Fruit fly (Drosophila melanogaster) whole organism, embryonic: Measurements from ENCODE around the gene CG14340.

Experiments
- CG10147 ChIP-seq: fragments of 200-800 bp; sonication (Bioruptor generic); optimal IDR thresholded peaks from 2 replicates; lab custom pipeline; 2019; ENCODE audit warnings: missing biosample characterization, mild to moderate bottlenecking, missing genetic modification characterization, moderate library complexity
- CG10321 ChIP-seq: fragments of 200-800 bp; sonication (Bioruptor generic); IDR thresholded peaks from 2 replicates; pipeline ENCODE4 v1.3.6; 2022; ENCODE audit warnings: missing biosample characterization, missing genetic modification characterization
- CG11085 ChIP-seq: fragments of 200-800 bp; sonication (Bioruptor generic); IDR thresholded peaks from 2 replicates; pipeline ENCODE4 v1.3.6; 2022; ENCODE audit warnings: missing biosample characterization, missing genetic modification characterization
- CG11398 ChIP-seq: fragments of 200-800 bp; sonication (Bioruptor generic); optimal IDR thresholded peaks from 2 replicates; lab custom pipeline; 2016; ENCODE audit warnings: missing biosample characterization, missing genetic modification characterization
- CG11456 ChIP-seq: fragments of 200-800 bp; sonication (Bioruptor generic); IDR thresholded peaks from 3 replicates; pipeline ENCODE4 v1.3.6; 2022; ENCODE audit warnings: missing biosample characterization, missing genetic modification characterization
- CG11696 ChIP-seq: fragments of 200-800 bp; sonication (Bioruptor generic); IDR thresholded peaks from 2 replicates; pipeline ENCODE4 v1.3.6; 2022; ENCODE audit warnings: missing biosample characterization, missing genetic modification characterization
- CG12071 ChIP-seq: fragments of 200-800 bp; sonication (Bioruptor generic); optimal IDR thresholded peaks from 3 replicates; lab custom pipeline; 2018; ENCODE audit warnings: missing biosample characterization, mild to moderate bottlenecking, missing genetic modification characterization
- CG12659 ChIP-seq: fragments of 200-800 bp; sonication (Bioruptor generic); optimal IDR thresholded peaks from 3 replicates; lab custom pipeline; 2017; ENCODE audit warnings: mild to moderate bottlenecking, missing biosample characterization, missing genetic modification reagents, missing genetic modification characterization
- CG13287 ChIP-seq: fragments of 200-800 bp; sonication (Bioruptor generic); IDR thresholded peaks from 2 replicates; pipeline ENCODE4 v1.3.6; 2022; ENCODE audit warnings: missing biosample characterization, missing genetic modification characterization; ENCODE audit not compliant: partially characterized antibody
- CG14441 ChIP-seq: fragments of 200-800 bp; sonication (Bioruptor generic); IDR thresholded peaks from 2 replicates; pipeline ENCODE4 v1.3.6; 2022; ENCODE audit warnings: missing biosample characterization, missing genetic modification characterization
- CG15696 ChIP-seq: fragments of 200-800 bp; sonication (Bioruptor generic); optimal IDR thresholded peaks from 2 replicates; lab custom pipeline; 2019; ENCODE audit warnings: missing biosample characterization, mild to moderate bottlenecking, missing genetic modification characterization, moderate library complexity
- CG16779 ChIP-seq: fragments of 200-800 bp; sonication (Bioruptor generic); IDR thresholded peaks from 2 replicates; pipeline ENCODE4 v1.3.6; 2022; ENCODE audit warnings: missing biosample characterization, missing genetic modification characterization
- CG16863 ChIP-seq: fragments of 200-800 bp; sonication (Bioruptor generic); optimal IDR thresholded peaks from 3 replicates; lab custom pipeline; 2016; ENCODE audit warnings: missing biosample characterization, missing genetic modification characterization
- CG17328 ChIP-seq: fragments of 200-800 bp; sonication (Bioruptor generic); IDR thresholded peaks from 2 replicates; pipeline ENCODE4 v1.3.6; 2022; ENCODE audit warnings: missing biosample characterization, missing genetic modification characterization
- CG17912 ChIP-seq: fragments of 200-800 bp; sonication (Bioruptor generic); optimal IDR thresholded peaks from 2 replicates; lab custom pipeline; 2018; ENCODE audit warnings: missing biosample characterization, mild to moderate bottlenecking, missing genetic modification characterization
- CG1832 ChIP-seq: fragments of 200-800 bp; sonication (Bioruptor generic); optimal IDR thresholded peaks from 2 replicates; lab custom pipeline; 2017; ENCODE audit warnings: missing biosample characterization, mild to moderate bottlenecking, missing genetic modification characterization, inconsistent platforms
- CG2199 ChIP-seq: fragments of 200-800 bp; sonication (Bioruptor generic); IDR thresholded peaks from 3 replicates; pipeline ENCODE4 v1.3.6; 2022; ENCODE audit warnings: missing biosample characterization, missing genetic modification characterization
- CG2875 ChIP-seq: fragments of 200-800 bp; sonication (Bioruptor generic); optimal IDR thresholded peaks from 2 replicates; lab custom pipeline; 2017; ENCODE audit warnings: missing biosample characterization, mild to moderate bottlenecking, missing genetic modification characterization, missing genetic modification reagents
- CG3065 ChIP-seq: fragments of 200-800 bp; sonication (Bioruptor generic); optimal IDR thresholded peaks from 2 replicates; lab custom pipeline; 2016; ENCODE audit warnings: missing biosample characterization, missing genetic modification characterization
- CG31365 ChIP-seq: fragments of 200-800 bp; sonication (Bioruptor generic); optimal IDR thresholded peaks from 2 replicates; lab custom pipeline; 2018; ENCODE audit warnings: missing biosample characterization, mild to moderate bottlenecking, missing genetic modification characterization
- CG3281 ChIP-seq: fragments of 200-800 bp; sonication (Bioruptor generic); optimal IDR thresholded peaks from 3 replicates; lab custom pipeline; 2017; ENCODE audit warnings: missing biosample characterization, mild to moderate bottlenecking, missing genetic modification characterization
- CG6765 ChIP-seq: fragments of 200-800 bp; sonication (Bioruptor generic); optimal IDR thresholded peaks from 3 replicates; lab custom pipeline; 2017; ENCODE audit warnings: missing biosample characterization, mild to moderate bottlenecking, missing genetic modification characterization
- CG6854 ChIP-seq: fragments of 200-800 bp; sonication (Bioruptor generic); optimal IDR thresholded peaks from 3 replicates; lab custom pipeline; 2017; ENCODE audit warnings: missing biosample characterization, mild to moderate bottlenecking, missing genetic modification characterization
- CG7839 ChIP-seq: fragments of 200-800 bp; sonication (Bioruptor generic); optimal IDR thresholded peaks from 3 replicates; lab custom pipeline; 2018; ENCODE audit warnings: missing biosample characterization, mild to moderate bottlenecking, missing genetic modification characterization, moderate library complexity
- CG8290 ChIP-seq, 3 experiments: fragments of 200-800 bp; sonication (Bioruptor generic); optimal IDR thresholded peaks; 2 replicates each; lab custom pipeline; 2016 to 2019; ENCODE audit warnings: missing biosample characterization in 3 of 3, missing genetic modification characterization in 3 of 3, mild to moderate bottlenecking in 2 of 3, moderate library complexity in 1 of 3
- CG8924 ChIP-seq: fragments of 200-800 bp; optimal IDR thresholded peaks from 3 replicates; lab custom pipeline; 2019; ENCODE audit warnings: missing biosample characterization, mild to moderate bottlenecking, missing genetic modification characterization, moderate library complexity
- CG9876 ChIP-seq: fragments of 200-800 bp; sonication (Bioruptor generic); optimal IDR thresholded peaks from 2 replicates; lab custom pipeline; 2016; ENCODE audit warnings: missing biosample characterization, missing genetic modification characterization
- CG9932 ChIP-seq: fragments of 200-800 bp; sonication (Bioruptor generic); IDR thresholded peaks from 2 replicates; pipeline ENCODE4 v1.3.6; 2022; ENCODE audit warnings: missing biosample characterization, missing genetic modification characterization
- CoRest ChIP-seq: fragments of 200-800 bp; sonication (Bioruptor generic); optimal IDR thresholded peaks from 3 replicates; lab custom pipeline; 2018; ENCODE audit warnings: missing biosample characterization, mild to moderate bottlenecking, missing genetic modification characterization, moderate library complexity
- H2.0 ChIP-seq: fragments of 200-800 bp; sonication (Bioruptor generic); IDR thresholded peaks from 2 replicates; pipeline ENCODE4 v1.3.6; 2022; ENCODE audit warnings: missing biosample characterization, missing genetic modification characterization
- Lim3 ChIP-seq: fragments of 200-800 bp; sonication (Bioruptor generic); IDR thresholded peaks from 2 replicates; pipeline ENCODE4 v1.3.6; 2022; ENCODE audit warnings: missing biosample characterization, missing genetic modification characterization
- Med ChIP-seq: fragments of 200-800 bp; sonication (Bioruptor generic); peaks from one replicate; lab custom pipeline; 2016; ENCODE audit warnings: missing biosample characterization, missing genetic modification characterization, mild to moderate bottlenecking, inconsistent platforms, moderate library complexity
- Stat92E ChIP-seq, 3 experiments: fragments of >200 bp in 2 of 3; fragments of 200-800 bp in 1 of 3; sonication (Bioruptor generic) in 1 of 3; optimal IDR thresholded peaks; 2 replicates each; lab custom pipeline; 2017 to 2019; ENCODE audit warnings: missing biosample characterization in 3 of 3, missing genetic modification characterization in 3 of 3, mild to moderate bottlenecking in 1 of 3, moderate library complexity in 1 of 3
- TFAM ChIP-seq: fragments of 200-800 bp; sonication (Bioruptor generic); optimal IDR thresholded peaks from 2 replicates; lab custom pipeline; 2017; ENCODE audit warnings: missing biosample characterization, missing genetic modification characterization, inconsistent platforms
- Usf ChIP-seq: fragments of 200-800 bp; sonication (Bioruptor generic); optimal IDR thresholded peaks from 2 replicates; lab custom pipeline; 2017; ENCODE audit warnings: missing genotype, missing biosample characterization, missing genetic modification characterization
- ash1 ChIP-seq: fragments of 200-800 bp; sonication (Bioruptor generic); optimal IDR thresholded peaks from 2 replicates; lab custom pipeline; 2018; ENCODE audit warnings: missing biosample characterization, mild to moderate bottlenecking, missing genetic modification characterization
- cg ChIP-seq: fragments of 200-800 bp; sonication (Bioruptor generic); optimal IDR thresholded peaks from 3 replicates; lab custom pipeline; 2019; ENCODE audit warnings: missing biosample characterization, mild to moderate bottlenecking, missing genetic modification characterization, moderate library complexity
- crp ChIP-seq, 2 experiments: fragments of 200-800 bp; sonication (Bioruptor generic); optimal IDR thresholded peaks; 2 replicates in 1 of 2; 3 replicates in 1 of 2; lab custom pipeline; 2017; ENCODE audit warnings: missing biosample characterization in 2 of 2, missing genetic modification characterization in 2 of 2, mild to moderate bottlenecking in 1 of 2, moderate library complexity in 1 of 2
- dmrt99B ChIP-seq: fragments of 200-800 bp; sonication (Bioruptor generic); optimal IDR thresholded peaks from 2 replicates; lab custom pipeline; 2018; ENCODE audit warnings: missing biosample characterization, mild to moderate bottlenecking, missing genetic modification characterization, moderate library complexity
- ems ChIP-seq: fragments of 200-800 bp; sonication (Bioruptor generic); optimal IDR thresholded peaks from 3 replicates; lab custom pipeline; 2016; ENCODE audit warnings: missing biosample characterization, missing genetic modification characterization
- gcm ChIP-seq: fragments of 200-800 bp; sonication (Bioruptor generic); optimal IDR thresholded peaks from 2 replicates; lab custom pipeline; 2019; ENCODE audit warnings: missing biosample characterization, mild to moderate bottlenecking, missing genetic modification characterization, moderate library complexity
- insv ChIP-seq, 2 experiments: fragments of 200-800 bp; sonication (Bioruptor generic); optimal IDR thresholded peaks; 3 replicates each; lab custom pipeline; 2016 to 2018; ENCODE audit warnings: missing biosample characterization in 2 of 2, missing genetic modification characterization in 2 of 2
- kah ChIP-seq: fragments of 200-800 bp; sonication (Bioruptor generic); optimal IDR thresholded peaks from 2 replicates; lab custom pipeline; 2018; ENCODE audit warnings: missing biosample characterization, mild to moderate bottlenecking, missing genetic modification characterization
- mld ChIP-seq: fragments of 200-800 bp; sonication (Bioruptor generic); IDR thresholded peaks from 3 replicates; pipeline ENCODE4 v1.3.6; 2022; ENCODE audit warnings: missing biosample characterization, missing genetic modification characterization; ENCODE audit not compliant: partially characterized antibody
- pho ChIP-seq: fragments of 200-800 bp; sonication (Bioruptor generic); optimal IDR thresholded peaks from 2 replicates; lab custom pipeline; 2016; ENCODE audit warnings: missing biosample characterization, missing genetic modification characterization
- ranshi ChIP-seq: fragments of 200-800 bp; sonication (Bioruptor generic); IDR thresholded peaks from 2 replicates; pipeline ENCODE4 v1.3.6; 2022; ENCODE audit warnings: missing biosample characterization, missing genetic modification characterization
- seq ChIP-seq: fragments of 200-800 bp; sonication (Bioruptor generic); IDR thresholded peaks from 2 replicates; pipeline ENCODE4 v1.3.6; 2022; ENCODE audit warnings: missing biosample characterization, missing genetic modification characterization
- trh ChIP-seq: fragments of 200-800 bp; sonication (Bioruptor generic); optimal IDR thresholded peaks from 2 replicates; lab custom pipeline; 2016; ENCODE audit warnings: missing biosample characterization, missing genetic modification characterization

The CG14340 gene

DNA sequence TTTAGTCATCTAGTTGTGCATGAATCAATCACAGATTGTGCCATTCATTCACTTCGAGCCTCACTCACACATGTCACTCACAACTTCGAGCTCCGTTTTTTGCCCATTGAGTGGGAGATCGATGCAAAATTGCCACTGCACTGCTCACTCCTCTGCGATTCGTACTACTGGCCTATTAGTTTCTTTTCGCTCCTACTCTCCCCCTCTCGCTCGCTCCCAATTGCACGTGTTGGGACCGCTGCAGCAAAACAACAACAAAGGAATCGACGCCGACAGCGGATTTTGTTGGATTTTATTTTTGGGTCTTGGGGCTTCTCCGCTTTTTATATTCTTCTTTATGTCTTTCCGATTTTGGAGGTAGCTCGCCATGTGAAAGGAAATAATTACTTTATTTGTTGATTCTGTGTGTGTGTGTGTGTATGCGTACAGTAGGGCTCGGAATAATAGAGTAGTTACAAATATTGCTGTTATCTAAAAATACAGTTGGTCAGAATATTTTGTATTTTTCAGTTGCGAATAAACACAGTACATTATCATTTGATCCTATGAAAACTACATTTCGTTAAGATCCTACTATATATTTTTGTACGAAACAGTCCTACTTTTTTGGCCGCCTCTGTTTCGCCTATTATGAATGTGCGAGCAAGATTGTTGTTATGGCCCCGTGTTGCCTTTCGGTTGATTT, 38.4 kb upstream of the CG14340 start (continued):
- TF ChIP-seq CG3065 (GFP tag; lab: Kevin White, UChicago) (peak; percentile 58), TFAM (no peak), dmrt99B (tag; lab: Kevin White, UChicago) (peak; percentile 90), CG16863 (GFP tag; lab: Kevin White, UChicago) (peak; percentile 72), CG10321 (GFP tag; lab: Robert Waterston, UW) (no peak), ems (GFP tag; lab: Kevin White, UChicago) (peak; percentile 67), Med (GFP tag; lab: Kevin White, UChicago) (peak; percentile 89), CG17912 (GFP tag; lab: Kevin White, UChicago) (no peak), CG9876 (GFP tag; lab: Kevin White, UChicago) (no peak), CG11696 (GFP tag; lab: Robert Waterston, UW) (peak; percentile 95), CG16779 (GFP tag; lab: Robert Waterston, UW) (0 out of 2 replicates have a peak, but pooled peaks have one; percentile 51), cg (GFP tag; lab: Kevin White, UChicago) (peak; percentile 77), CG6765 (GFP tag; lab: Kevin White, UChicago) (no peak), CG11085 (GFP tag; lab: Robert Waterston, UW) (no peak), pho (GFP tag; lab: Kevin White, UChicago) (peak; percentile 55), CG13287 (GFP tag; lab: Robert Waterston, UW) (no peak), trh (GFP tag; lab: Kevin White, UChicago) (peak; percentile 62), CG17328 (GFP tag; lab: Robert Waterston, UW) (peak; percentile 82), CG14441 (peak; percentile 67), Usf (GFP tag; lab: Kevin White, UChicago) (peak; percentile 51), kah (GFP tag; lab: Kevin White, UChicago) (peak; percentile 52), CG11456 (GFP tag; lab: Robert Waterston, UW) (peak; percentile 67; the same call in 1 of the 3 replicates), CG2199 (GFP tag; lab: Robert Waterston, UW) (0 out of 3 replicates have a peak, but pooled peaks have one; percentile 6), CG1832 (GFP tag; lab: Kevin White, UChicago) (peak; percentile 37), ranshi (peak; percentile 43; the same call in 1 of the 2 replicates), CG8290 (GFP tag; optimal IDR thresholded peaks at IDR 0.05; lab: Kevin White, UChicago) (peak; percentile 53), CG8290 (tag; optimal IDR thresholded peaks at IDR 0.05; lab: Kevin White, UChicago) (peak in 1 of 2 experiments; percentile 82), CG7839 (tag; lab: Kevin White, UChicago) (peak; percentile 89), gcm (GFP tag; lab: Kevin White, UChicago) (peak; percentile 85), CG12659 (peak; percentile 78), CG15696 (peak; percentile 61), CG9932 (GFP tag; lab: Robert Waterston, UW) (peak; percentile 38; the same call in 1 of the 2 replicates), H2.0 (GFP tag; lab: Robert Waterston, UW) (peak; percentile 66), CG31365 (peak; percentile 69), seq (GFP tag; lab: Robert Waterston, UW) (peak; percentile 59; the same call in 1 of the 2 replicates), CG11398 (GFP tag; lab: Kevin White, UChicago) (peak; percentile 62), CoRest (tag; lab: Kevin White, UChicago) (peak; percentile 87), CG10147 (peak; percentile 51), Lim3 (GFP tag; lab: Robert Waterston, UW) (no peak), CG2875 (GFP tag; lab: Kevin White, UChicago) (peak; percentile 87), crp (GFP tag; optimal IDR thresholded peaks at IDR 0.05; lab: Kevin White, UChicago) (peak in 1 of 2 experiments; percentile 11), mld (GFP tag; lab: Robert Waterston, UW) (no peak), CG6854 (GFP tag; lab: Kevin White, UChicago) (peak; percentile 25), CG12071 (GFP tag; lab: Kevin White, UChicago) (peak; percentile 75), Stat92E (GFP tag; optimal IDR thresholded peaks at IDR 0.05; lab: Kevin White, UChicago) (peak in 1 of 3 experiments; percentile 70), insv (GFP tag; optimal IDR thresholded peaks at IDR 0.05; lab: Kevin White, UChicago) (no peak), CG3281 (GFP tag; lab: Kevin White, UChicago) (peak; percentile 66), CG8924 (peak; percentile 88), ash1 (GFP tag; lab: Kevin White, UChicago) (no peak)
